Worm (Caenorhabditis elegans) whole organism, L4/young adult: Measurements from ENCODE around the gene R02D5.24.

ENCODE experiments used
- W03F9.2 ChIP-seq: fragments of 150-350 bp; optimal IDR thresholded peaks from 2 replicates; lab custom pipeline; 2014; ENCODE audit warnings: missing biosample characterization, missing genetic modification characterization
- dao-5 ChIP-seq: sonication (generic microtip); optimal IDR thresholded peaks from 2 replicates; lab custom pipeline; 2016; ENCODE audit warnings: missing genotype, missing genetic modification characterization, moderate library complexity, missing compliant biosample characterization
- him-1 ChIP-seq: sonication (generic microtip); optimal IDR thresholded peaks from 2 replicates; lab custom pipeline; 2016; ENCODE audit warnings: missing genotype, missing genetic modification reagents, missing genetic modification characterization, missing compliant biosample characterization

ce11 chrV:14540932-14541331 lies 39.8 kb downstream of the R02D5.24 start:
- TF ChIP-seq him-1 (tag; lab: Kevin White, UChicago) = no peak
- TF ChIP-seq W03F9.2 (tag; lab: Kevin White, UChicago) = no peak
- TF ChIP-seq dao-5 (tag; lab: Kevin White, UChicago) = no peak
